Worm (Caenorhabditis elegans): ENCODE measurements around the gene F57A8.6.

ce11 chrV:10064221-10064620, 9.5 kb downstream of the F57A8.6 start, which contains the start of gene fipr-13:
- TF ChIP-seq nfya-1 (tag; optimal IDR thresholded peaks at IDR 0.05; ENCODE audit: borderline replicate concordance, insufficient read depth): no peak
- no peak for TF ChIP-seq zim-3 (tag; optimal IDR thresholded peaks at IDR 0.05)
- TF ChIP-seq him-1 (tag; optimal IDR thresholded peaks at IDR 0.05): no peak
- TF ChIP-seq aptf-2 (GFP tag; conservative IDR thresholded peaks at IDR 0.05): no peak
- no peak for TF ChIP-seq attf-5 (GFP tag; optimal IDR thresholded peaks at IDR 0.05)
- TF ChIP-seq unc-62 (GFP tag; optimal IDR thresholded peaks at IDR 0.05): no peak
- no peak for TF ChIP-seq F23B12.7 (tag; optimal IDR thresholded peaks at IDR 0.05; ENCODE audit: insufficient read depth)
- no peak for TF ChIP-seq F49E8.2 (tag; optimal IDR thresholded peaks at IDR 0.05; ENCODE audit: insufficient read depth)
- no peak for TF ChIP-seq B0019.2 (GFP tag; conservative IDR thresholded peaks at IDR 0.05)

Measured in whole organism, young adult.